Worm (Caenorhabditis elegans): ENCODE measurements around the gene F33C8.4.
A peak's percentile ranks its signal among the peaks of the same experiment; 100 is the strongest.

F33C8.4 gene

DNA sequence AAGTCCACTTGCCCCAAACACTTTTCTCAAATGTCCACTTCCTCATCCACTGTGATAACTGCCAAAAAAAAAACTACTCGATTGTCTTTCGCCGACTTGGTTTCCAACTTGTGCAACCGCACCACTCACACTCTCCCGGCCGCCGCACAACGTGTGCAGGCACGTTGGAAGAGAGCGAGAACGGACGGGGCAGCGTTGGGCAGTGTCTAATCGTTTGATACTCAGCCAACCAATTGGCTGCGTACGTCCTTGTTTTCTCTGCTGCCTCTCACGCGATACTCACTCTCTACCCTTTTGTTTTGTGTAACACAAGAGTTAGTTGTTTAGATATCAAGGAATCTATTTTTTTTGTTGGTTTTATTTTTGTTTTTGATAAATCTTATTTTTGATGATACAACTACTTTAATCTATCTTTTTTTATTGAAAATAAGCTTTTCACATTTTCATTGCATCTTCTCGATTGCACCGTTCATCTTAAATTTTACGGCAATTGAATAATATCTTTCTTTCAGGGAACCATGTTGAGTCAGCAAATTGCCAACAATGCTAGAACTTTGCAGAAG, 21.5 kb downstream of the F33C8.4 start, which contains the start of gene sucl-1:
sucl-1 (plus strand) TSS at position 513 of the 563 bp plus-strand sequence.
- TF ChIP-seq dao-5 (tag; optimal IDR thresholded peaks at IDR 0.05) (no peak), him-1 (tag; optimal IDR thresholded peaks at IDR 0.05) (peak; percentile 11), W03F9.2 (tag; optimal IDR thresholded peaks at IDR 0.05) (peak; percentile 65)

ce11 chrX:14755847-14756246, 23.8 kb downstream of the F33C8.4 start:
- TF ChIP-seq W03F9.2 (tag; optimal IDR thresholded peaks at IDR 0.05) (no peak), him-1 (tag; optimal IDR thresholded peaks at IDR 0.05) (no peak), dao-5 (tag; optimal IDR thresholded peaks at IDR 0.05) (no peak)

DNA sequence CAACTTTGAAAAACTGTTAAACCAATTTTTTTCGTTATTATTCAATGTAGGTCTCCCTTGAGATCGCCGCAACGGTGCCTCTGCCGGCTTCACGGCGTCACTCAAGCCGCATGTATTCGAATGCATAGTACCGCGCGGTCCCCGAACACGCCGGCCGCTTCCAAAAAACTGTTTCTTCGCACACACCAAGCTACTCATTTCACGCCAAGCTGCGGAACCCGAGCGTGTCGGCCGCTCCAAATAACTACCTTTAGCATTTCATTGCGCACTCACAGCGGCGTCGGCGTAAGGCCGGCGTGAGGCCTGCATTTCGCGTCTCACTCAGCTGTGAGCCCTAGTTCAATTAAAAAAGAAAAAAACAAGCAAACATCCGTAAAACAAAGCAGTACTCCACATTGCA, 24.5 kb downstream of the F33C8.4 start:
- TF ChIP-seq dao-5 (tag; optimal IDR thresholded peaks at IDR 0.05) (no peak), him-1 (tag; optimal IDR thresholded peaks at IDR 0.05) (no peak), W03F9.2 (tag; optimal IDR thresholded peaks at IDR 0.05) (no peak)

ce11 chrX:14757641-14758220, 25.6 kb downstream of the F33C8.4 start:
- no peak for TF ChIP-seq dao-5 (tag; optimal IDR thresholded peaks at IDR 0.05)

DNA sequence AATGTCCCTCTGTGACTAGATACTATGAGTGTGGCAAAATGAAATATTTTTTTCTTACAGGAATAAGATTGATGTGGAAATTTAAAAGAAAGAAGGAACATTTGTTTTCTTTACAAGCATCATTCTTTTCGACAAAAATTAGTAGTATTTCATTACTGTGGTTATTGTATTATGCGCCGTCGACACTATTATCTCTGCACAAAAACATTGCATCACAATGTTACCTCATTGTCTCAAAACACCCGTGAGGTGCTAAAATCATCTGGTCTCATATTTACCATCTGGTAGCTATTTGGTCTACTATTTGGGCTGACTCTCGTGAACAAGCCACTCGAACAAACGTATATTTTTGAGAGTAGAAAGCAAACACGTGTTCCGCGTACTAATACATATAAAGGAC, 27.5 kb downstream of the F33C8.4 start:
- no peak for TF ChIP-seq dao-5 (tag; optimal IDR thresholded peaks at IDR 0.05)

ce11 chrX:14760166-14760565, 28.1 kb downstream of the F33C8.4 start:
- TF ChIP-seq him-1 (tag; optimal IDR thresholded peaks at IDR 0.05) (no peak), W03F9.2 (tag; optimal IDR thresholded peaks at IDR 0.05) (no peak), dao-5 (tag; optimal IDR thresholded peaks at IDR 0.05) (no peak)

DNA sequence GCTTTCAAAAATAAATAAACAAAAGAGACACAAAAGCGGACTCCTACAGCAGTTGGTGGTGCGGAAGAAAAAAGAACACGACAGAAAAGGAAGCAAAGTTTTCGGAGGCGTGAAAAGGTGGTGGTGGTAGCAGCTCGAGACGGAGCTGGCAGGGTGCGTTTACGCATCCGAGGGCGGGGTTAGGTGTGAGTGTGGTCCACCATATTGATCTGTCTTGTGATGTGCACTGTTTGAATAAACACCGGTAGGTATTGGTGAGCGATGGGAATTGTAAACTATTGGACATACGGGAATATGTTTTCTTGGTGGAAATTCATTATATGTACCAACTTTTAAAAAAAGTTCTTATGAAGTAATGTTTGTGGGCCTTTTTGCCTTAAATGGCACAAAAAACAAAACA, 28.9 kb downstream of the F33C8.4 start, which contains the start of gene C05G5.5:
C05G5.5 (minus strand) TSS at position 101 of the 400 bp plus-strand sequence.
- no peak for TF ChIP-seq W03F9.2 (tag; optimal IDR thresholded peaks at IDR 0.05)
- TF ChIP-seq him-1 (tag; optimal IDR thresholded peaks at IDR 0.05): no peak
- TF ChIP-seq dao-5 (tag; optimal IDR thresholded peaks at IDR 0.05): no peak

- TF ChIP-seq W03F9.2 (tag; optimal IDR thresholded peaks at IDR 0.05) (no peak), dao-5 (tag; optimal IDR thresholded peaks at IDR 0.05) (no peak), him-1 (tag; optimal IDR thresholded peaks at IDR 0.05) (no peak)
These were observed 35.7 kb downstream of the F33C8.4 start for ce11 chrX:14767813-14768212.

- no peak for TF ChIP-seq him-1 (tag; optimal IDR thresholded peaks at IDR 0.05)
- TF ChIP-seq dao-5 (tag; optimal IDR thresholded peaks at IDR 0.05): no peak
- TF ChIP-seq W03F9.2 (tag; optimal IDR thresholded peaks at IDR 0.05): no peak
These were observed 36.9 kb downstream of the F33C8.4 start for ce11 chrX:14768989-14769388.

ce11 chrX:14770336-14770735, 38.3 kb downstream of the F33C8.4 start:
- TF ChIP-seq W03F9.2 (tag; optimal IDR thresholded peaks at IDR 0.05): no peak
- no peak for TF ChIP-seq dao-5 (tag; optimal IDR thresholded peaks at IDR 0.05)
- TF ChIP-seq him-1 (tag; optimal IDR thresholded peaks at IDR 0.05): no peak

DNA sequence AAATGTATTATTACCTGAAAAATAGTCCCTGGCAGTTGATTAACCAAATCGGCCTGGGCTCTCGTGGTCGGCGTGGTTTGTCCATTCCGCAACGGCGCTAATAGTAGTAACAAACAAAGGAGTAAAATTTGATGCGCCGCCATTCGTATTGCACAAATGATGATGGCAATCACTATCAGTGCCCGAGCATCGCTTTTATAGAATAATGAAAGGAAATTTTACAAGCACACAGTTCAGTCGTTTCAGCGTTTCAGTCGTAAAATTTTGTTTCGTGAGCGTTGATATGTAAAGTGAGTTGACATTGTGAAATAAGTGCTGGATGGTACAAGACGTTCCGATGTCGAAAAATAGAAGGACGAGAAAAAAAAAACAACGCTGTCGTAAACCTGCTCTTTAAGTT, 39.6 kb downstream of the F33C8.4 start, which contains the start of gene Y16B4A.2:
Y16B4A.2 (minus strand) TSS at position 170 of the 400 bp plus-strand sequence.
- TF ChIP-seq W03F9.2 (tag; optimal IDR thresholded peaks at IDR 0.05) (no peak), him-1 (tag; optimal IDR thresholded peaks at IDR 0.05) (no peak), dao-5 (tag; optimal IDR thresholded peaks at IDR 0.05) (no peak)

DNA sequence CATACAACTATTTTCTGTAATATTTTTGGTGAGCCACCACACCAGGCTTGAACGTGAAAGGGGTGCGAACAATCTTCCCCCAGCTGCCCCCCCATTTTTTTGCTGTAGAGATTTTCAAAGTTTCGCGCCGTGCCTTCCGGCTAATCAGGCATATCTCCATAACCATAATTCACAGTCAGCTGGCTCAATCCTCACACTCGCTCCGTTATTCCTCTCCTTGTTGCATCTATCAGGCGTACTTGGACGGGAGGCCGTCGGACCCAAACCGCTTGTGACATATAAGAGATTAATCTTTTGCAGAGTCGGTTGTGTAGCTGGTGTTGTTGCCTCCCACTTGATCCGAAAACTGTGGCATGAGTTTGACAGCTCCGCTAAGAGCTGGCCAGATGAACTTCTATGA, 41.2 kb downstream of the F33C8.4 start, which contains the start of gene unc-3:
unc-3 (plus strand) TSS at position 301 of the 400 bp plus-strand sequence.
- no peak for TF ChIP-seq him-1 (tag; optimal IDR thresholded peaks at IDR 0.05)
- no peak for TF ChIP-seq dao-5 (tag; optimal IDR thresholded peaks at IDR 0.05)
- TF ChIP-seq W03F9.2 (tag; optimal IDR thresholded peaks at IDR 0.05): no peak

DNA sequence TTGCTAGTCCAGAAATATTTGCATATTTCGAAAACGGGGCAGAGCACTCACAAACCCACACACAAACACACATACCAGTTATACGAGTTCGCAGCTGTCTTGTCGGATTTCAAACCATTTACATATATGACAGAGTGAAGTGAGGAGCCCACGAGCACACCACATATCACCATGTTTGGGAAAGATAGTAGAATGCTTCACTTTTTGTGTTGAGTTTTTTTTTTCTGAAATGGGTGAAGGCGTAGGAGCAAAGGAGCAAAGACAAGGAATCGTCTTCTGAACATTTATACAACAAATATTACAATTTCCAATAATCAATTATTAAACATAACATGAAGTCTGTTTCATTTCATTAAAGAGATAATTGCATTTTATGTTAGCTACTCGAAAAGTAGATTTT, 43.1 kb downstream of the F33C8.4 start:
- no peak for TF ChIP-seq him-1 (tag; optimal IDR thresholded peaks at IDR 0.05)
- no peak for TF ChIP-seq dao-5 (tag; optimal IDR thresholded peaks at IDR 0.05)
- no peak for TF ChIP-seq W03F9.2 (tag; optimal IDR thresholded peaks at IDR 0.05)

DNA sequence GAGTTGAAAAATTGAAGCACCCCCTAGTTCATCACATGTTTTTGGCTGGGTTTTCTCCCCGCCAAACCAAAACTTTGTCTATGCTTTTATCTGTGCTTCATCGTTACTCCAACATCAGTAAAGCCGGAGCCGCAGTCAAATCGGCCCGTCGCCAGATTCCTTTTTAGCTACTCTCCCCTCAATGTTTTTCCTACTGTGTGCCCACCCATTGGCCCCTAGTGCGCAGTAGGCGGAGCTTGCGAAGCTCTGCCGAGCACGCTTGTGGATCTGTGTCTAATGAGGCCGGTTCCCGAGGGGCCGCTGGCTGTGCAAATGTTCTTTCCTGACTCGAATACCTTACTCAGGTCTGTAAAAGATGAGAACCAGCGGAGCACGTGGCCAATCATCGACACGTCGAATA, 44.2 kb downstream of the F33C8.4 start:
- no peak for TF ChIP-seq dao-5 (tag; optimal IDR thresholded peaks at IDR 0.05)
- no peak for TF ChIP-seq W03F9.2 (tag; optimal IDR thresholded peaks at IDR 0.05)
- TF ChIP-seq him-1 (tag; optimal IDR thresholded peaks at IDR 0.05): no peak

- TF ChIP-seq dao-5 (tag; optimal IDR thresholded peaks at IDR 0.05) (no peak), W03F9.2 (tag; optimal IDR thresholded peaks at IDR 0.05) (no peak)
These were observed 46.0 kb downstream of the F33C8.4 start for ce11 chrX:14778112-14778511.

Measured in whole organism, L4/young adult.